Worm (Caenorhabditis elegans) whole organism, early embryonic: Measurements from ENCODE around the gene T04C12.11.

ENCODE experiments used
- F13C5.2 ChIP-seq: sonication (generic microtip); optimal IDR thresholded peaks from 2 replicates; lab custom pipeline; 2017; ENCODE audit warnings: mild to moderate bottlenecking, missing genetic modification characterization, inconsistent platforms, missing compliant biosample characterization
- ama-1 ChIP-seq: fragments of 150-350 bp; optimal IDR thresholded peaks from 2 replicates; lab custom pipeline; 2014
- flt-1 ChIP-seq: fragments of 200-800 bp; sonication (Bioruptor generic); IDR thresholded peaks from 2 replicates; pipeline ENCODE4 v1.3.6; 2022; ENCODE audit warnings: missing genetic modification characterization, missing compliant biosample characterization
- pes-1 ChIP-seq: fragments of 200-800 bp; sonication (Bioruptor generic); IDR thresholded peaks from 2 replicates; pipeline ENCODE4 v1.3.6; 2022; ENCODE audit warnings: missing genetic modification reagents, missing genetic modification characterization, missing compliant biosample characterization
- sea-1 ChIP-seq: fragments of 200-800 bp; sonication (Bioruptor generic); conservative IDR thresholded peaks from 2 replicates; pipeline ENCODE4 v1.3.6; 2022; ENCODE audit warnings: missing genetic modification characterization, missing compliant biosample characterization

DNA sequence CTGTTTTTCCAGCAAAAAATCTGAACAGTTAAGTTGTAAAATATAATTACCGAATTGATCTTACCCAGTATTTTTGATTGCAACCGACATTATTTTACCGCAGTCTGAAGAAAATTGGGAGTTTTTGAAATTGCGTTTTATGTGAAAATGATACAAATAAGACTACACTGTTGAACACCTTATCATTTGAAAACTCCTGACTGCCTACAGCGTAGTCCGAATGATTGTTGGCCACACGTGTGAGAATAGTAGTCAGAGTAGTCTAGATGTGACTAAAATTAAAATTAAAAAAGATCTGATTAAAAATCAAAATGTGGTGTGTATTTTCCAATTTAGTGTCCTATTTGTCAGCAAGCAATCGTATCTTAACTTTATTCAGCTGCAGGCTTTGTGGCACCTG, 13.4 kb downstream of the T04C12.11 start, which contains the start of gene dhs-18:
- TF ChIP-seq F13C5.2 (tag; lab: Kevin White, UChicago) (no peak), pes-1 (GFP tag; lab: Robert Waterston, UW) (no peak), sea-1 (GFP tag; lab: Robert Waterston, UW) (no peak), ama-1 (lab: Kevin White, UChicago) (no peak), flt-1 (GFP tag; lab: Robert Waterston, UW) (no peak)
